Fruit fly (Drosophila melanogaster): ENCODE data around the gene Cpr62Bc.

DNA sequence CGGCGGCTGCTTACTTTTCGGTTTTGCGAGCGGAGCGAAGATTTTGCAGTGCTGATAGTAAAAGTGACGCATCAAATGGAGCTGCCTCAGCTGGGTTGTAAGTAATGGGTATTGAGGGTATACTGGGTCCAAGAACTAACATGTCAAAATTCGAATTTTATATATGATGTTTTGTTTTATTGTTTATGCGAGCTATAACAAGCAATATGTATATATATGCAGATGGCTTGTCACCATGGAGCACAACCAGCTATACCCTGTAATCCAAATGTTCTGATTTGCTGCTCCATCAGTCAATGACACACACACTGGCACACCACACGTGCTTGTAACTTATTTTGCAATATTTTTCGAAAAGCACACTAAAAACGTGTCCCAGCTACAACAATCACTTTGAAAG is 12.3 kb downstream of the Cpr62Bc start:
- TF ChIP-seq CG32121 (GFP tag; IDR thresholded peaks at IDR 0.05) (peak; percentile 81), Pif1B (GFP tag; optimal IDR thresholded peaks at IDR 0.05) (peak; percentile 66)

All from whole organism, pupa.